Fruit fly (Drosophila melanogaster): ENCODE data around the gene BG642167.

- no peak for TF ChIP-seq vri (GFP tag; optimal IDR thresholded peaks at IDR 0.05)
- TF ChIP-seq OdsH (GFP tag; optimal IDR thresholded peaks at IDR 0.05) = no peak
- TF ChIP-seq Sox102F (GFP tag; optimal IDR thresholded peaks at IDR 0.05) = no peak
- TF ChIP-seq Eip93F (GFP tag; optimal IDR thresholded peaks at IDR 0.05) = no peak
- TF ChIP-seq CG6792 (GFP tag; optimal IDR thresholded peaks at IDR 0.05) = no peak
- TF ChIP-seq CG11902 (GFP tag; optimal IDR thresholded peaks at IDR 0.05) = no peak
- TF ChIP-seq Gug (GFP tag; IDR thresholded peaks at IDR 0.05) = no peak
- no peak for TF ChIP-seq eg (GFP tag; IDR thresholded peaks at IDR 0.05)
- TF ChIP-seq dac (GFP tag; optimal IDR thresholded peaks at IDR 0.05) = no peak
- TF ChIP-seq Eip75B (GFP tag; optimal IDR thresholded peaks at IDR 0.05) = no peak
- no peak for TF ChIP-seq Sox14 (GFP tag; optimal IDR thresholded peaks at IDR 0.05)
These were observed 15.9 kb upstream of the BG642167 start, which contains the start of gene CG31093 for dm6 chr3R:25790371-25790770.

Data from whole organism, prepupa.